Fruit fly (Drosophila melanogaster): ENCODE measurements around the gene CG4362.

Gene CG4362

DNA sequence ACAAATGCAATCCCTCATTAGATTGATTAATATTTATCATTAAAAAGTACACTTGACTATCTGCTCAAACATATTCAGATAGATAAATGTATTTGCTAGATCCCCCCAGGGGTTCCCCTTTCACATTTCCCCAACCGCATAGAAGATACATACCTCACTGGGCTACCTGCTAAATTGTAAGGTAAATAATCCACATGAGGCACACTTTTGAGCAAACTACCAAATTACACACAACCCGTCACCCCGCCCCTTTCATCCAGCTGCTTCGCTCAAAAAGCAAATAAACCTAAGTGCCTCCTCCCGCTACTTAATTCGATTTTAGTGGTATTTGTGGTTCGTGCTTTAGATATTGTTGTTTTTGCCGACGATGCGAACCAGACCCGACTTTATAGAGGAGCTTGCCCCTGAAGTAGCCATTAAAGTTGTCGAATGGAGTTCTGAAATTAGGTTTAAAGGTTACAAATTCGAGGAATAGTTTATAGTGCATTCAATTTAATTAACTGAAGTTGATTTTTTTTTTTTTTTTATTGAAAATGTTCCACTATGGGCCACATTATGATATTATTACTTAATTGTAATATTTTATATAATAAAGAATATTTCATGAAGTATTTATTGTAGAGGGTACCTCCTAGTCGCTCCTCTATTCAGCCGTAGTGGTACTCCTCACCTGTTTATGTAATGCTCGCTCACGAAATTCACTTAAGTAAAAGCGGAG lies 44.3 kb downstream of the CG4362 start (continued):
- TF ChIP-seq E2f1 (GFP tag; IDR thresholded peaks at IDR 0.05) (peak; percentile 25; the same call in 1 of the 2 replicates), bowl (GFP tag; IDR thresholded peaks at IDR 0.05) (no peak), fru (optimal IDR thresholded peaks at IDR 0.05) (no peak), Hr3 (GFP tag; optimal IDR thresholded peaks at IDR 0.05) (peak; percentile 15), Sin3A (optimal IDR thresholded peaks at IDR 0.05) (no peak), Ssrp (tag; optimal IDR thresholded peaks at IDR 0.05) (peak; percentile 39), btn (GFP tag; optimal IDR thresholded peaks at IDR 0.05) (no peak), dati (GFP tag; IDR thresholded peaks at IDR 0.05) (no peak), crp (GFP tag; optimal IDR thresholded peaks at IDR 0.05) (no peak), CG7271 (tag; optimal IDR thresholded peaks at IDR 0.05) (no peak), CG18011 (GFP tag; optimal IDR thresholded peaks at IDR 0.05) (no peak), maf-S (GFP tag; optimal IDR thresholded peaks at IDR 0.05) (no peak), Scr (GFP tag; IDR thresholded peaks at IDR 0.05; ENCODE audit: partially characterized antibody) (no peak), ftz-f1 (GFP tag; optimal IDR thresholded peaks at IDR 0.05) (no peak), CG2889 (GFP tag; IDR thresholded peaks at IDR 0.05) (no peak), CG11723 (GFP tag; optimal IDR thresholded peaks at IDR 0.05) (no peak), slp2 (GFP tag; optimal IDR thresholded peaks at IDR 0.05) (no peak), CG1792 (GFP tag; optimal IDR thresholded peaks at IDR 0.05) (no peak), en (GFP tag; optimal IDR thresholded peaks at IDR 0.05) (no peak), az2 (GFP tag; optimal IDR thresholded peaks at IDR 0.05) (no peak), CG7963 (GFP tag; IDR thresholded peaks at IDR 0.05; ENCODE audit: partially characterized antibody) (no peak), CG8388 (GFP tag; optimal IDR thresholded peaks at IDR 0.05) (no peak), Taf1 (GFP tag; IDR thresholded peaks at IDR 0.05) (no peak), Lpt (GFP tag; optimal IDR thresholded peaks at IDR 0.05) (no peak), CG33557 (GFP tag; optimal IDR thresholded peaks at IDR 0.05) (no peak), Dref (GFP tag; IDR thresholded peaks at IDR 0.05) (no peak), luna (GFP tag; optimal IDR thresholded peaks at IDR 0.05) (no peak), CG17359 (tag; optimal IDR thresholded peaks at IDR 0.05) (peak; percentile 12), CG3407 (GFP tag; optimal IDR thresholded peaks at IDR 0.05) (no peak), bsh (GFP tag; optimal IDR thresholded peaks at IDR 0.05) (peak in 1 of 2 experiments; percentile 19), CG43689 (GFP tag; IDR thresholded peaks at IDR 0.05) (no peak), Gsc (GFP tag; IDR thresholded peaks at IDR 0.05) (no peak), CG16779 (GFP tag; IDR thresholded peaks at IDR 0.05) (no peak), CoRest (tag; optimal IDR thresholded peaks at IDR 0.05) (no peak), caup (GFP tag; optimal IDR thresholded peaks at IDR 0.05; ENCODE audit: severe bottlenecking) (no peak), CG10565 (GFP tag; optimal IDR thresholded peaks at IDR 0.05) (no peak), p53 (GFP tag; optimal IDR thresholded peaks at IDR 0.05) (no peak), Adf1 (GFP tag; IDR thresholded peaks at IDR 0.05) (no peak), tup (GFP tag; optimal IDR thresholded peaks at IDR 0.05) (no peak), sens-2 (GFP tag; IDR thresholded peaks at IDR 0.05) (no peak), CG6689 (GFP tag; IDR thresholded peaks at IDR 0.05) (peak; percentile 39; the same call in 1 of the 2 replicates), Med (GFP tag) (peak; percentile 60), lbe (GFP tag; optimal IDR thresholded peaks at IDR 0.05) (no peak), CG10462 (GFP tag; optimal IDR thresholded peaks at IDR 0.05) (no peak), CG16815 (GFP tag; optimal IDR thresholded peaks at IDR 0.05) (no peak), jing (GFP tag; optimal IDR thresholded peaks at IDR 0.05) (no peak), Rx (GFP tag; IDR thresholded peaks at IDR 0.05) (no peak), fd102C (GFP tag; optimal IDR thresholded peaks at IDR 0.05) (peak; percentile 9), schlank (tag; optimal IDR thresholded peaks at IDR 0.05) (peak; percentile 42), CG10979 (tag; optimal IDR thresholded peaks at IDR 0.05) (peak; percentile 36), CG18764 (GFP tag; optimal IDR thresholded peaks at IDR 0.05) (no peak)
